Worm (Caenorhabditis elegans) whole organism, late embryonic: ENCODE data around the gene B0457.6.

Experiments
- ama-1 ChIP-seq: fragments of 150-350 bp; optimal IDR thresholded peaks from 2 replicates; lab custom pipeline; 2014
- ceh-22 ChIP-seq: sonication (generic microtip); optimal IDR thresholded peaks from 2 replicates; lab custom pipeline; 2017; ENCODE audit warnings: missing biosample characterization, missing genetic modification characterization
- dve-1 ChIP-seq: sonication (generic microtip); optimal IDR thresholded peaks from 2 replicates; lab custom pipeline; 2017; ENCODE audit warnings: antibody characterized with exemption, mild to moderate bottlenecking, missing genetic modification characterization, missing compliant biosample characterization
- fkh-10 ChIP-seq: fragments of 150-350 bp; optimal IDR thresholded peaks from 2 replicates; lab custom pipeline; 2014; ENCODE audit warnings: missing biosample characterization, missing genetic modification reagents, missing genetic modification characterization
- nhr-11 ChIP-seq: fragments of 150-350 bp; optimal IDR thresholded peaks from 2 replicates; lab custom pipeline; 2014; ENCODE audit warnings: missing biosample characterization, missing genetic modification characterization
- pag-3 ChIP-seq: sonication (generic microtip); optimal IDR thresholded peaks from 2 replicates; lab custom pipeline; 2016; ENCODE audit warnings: missing compliant biosample characterization, missing genetic modification characterization, borderline replicate concordance
- pha-4 ChIP-seq: fragments of 150-350 bp; optimal IDR thresholded peaks from 2 replicates; lab custom pipeline; 2018; ENCODE audit warnings: missing biosample characterization, missing genetic modification reagents, missing genetic modification characterization
- rnt-1 ChIP-seq: sonication (generic microtip); optimal IDR thresholded peaks from 2 replicates; lab custom pipeline; 2016; ENCODE audit warnings: missing genetic modification characterization, missing compliant biosample characterization
- tbx-2 ChIP-seq: sonication (generic microtip); optimal IDR thresholded peaks from 2 replicates; lab custom pipeline; 2016; ENCODE audit warnings: missing genetic modification characterization, missing compliant biosample characterization
- zip-5 ChIP-seq: sonication (generic microtip); optimal IDR thresholded peaks from 2 replicates; lab custom pipeline; 2016; ENCODE audit warnings: missing genetic modification characterization, missing compliant biosample characterization

DNA sequence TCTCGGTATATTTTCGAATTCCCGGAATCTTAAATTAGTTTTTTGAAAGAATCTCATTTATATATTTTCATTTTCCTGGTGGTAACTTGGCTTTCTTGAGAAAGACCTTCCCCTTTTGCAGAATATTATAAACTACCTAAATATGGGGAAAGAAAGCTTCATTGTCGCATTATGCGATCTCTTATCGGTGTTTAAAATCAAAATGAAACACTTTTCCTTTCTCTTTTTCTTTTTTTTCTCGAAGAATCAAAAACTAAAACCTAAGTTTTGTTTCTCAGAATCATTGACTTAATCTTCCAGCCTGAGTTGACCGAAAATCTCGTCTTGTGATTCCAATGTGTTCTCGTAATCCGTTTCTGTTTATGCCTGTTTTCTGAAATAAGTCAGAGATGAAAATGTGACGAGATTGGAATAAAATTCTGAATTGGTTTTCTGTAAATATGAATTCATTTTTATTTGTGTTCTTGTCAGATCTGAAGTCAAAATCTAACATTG, 9.7 kb upstream of the B0457.6 start:
- no peak for TF ChIP-seq dve-1 (tag; lab: Kevin White, UChicago)
- TF ChIP-seq pha-4 (tag; lab: Kevin White, UChicago) = no peak
- no peak for TF ChIP-seq ama-1
- TF ChIP-seq zip-5 (tag; lab: Kevin White, UChicago) = no peak
- no peak for TF ChIP-seq tbx-2
- TF ChIP-seq nhr-11 (tag; lab: Kevin White, UChicago) = no peak
- no peak for TF ChIP-seq fkh-10 (GFP tag; lab: Kevin White, UChicago)
- TF ChIP-seq pag-3 = no peak
- no peak for TF ChIP-seq ceh-22
- TF ChIP-seq rnt-1 (tag; lab: Kevin White, UChicago) = no peak
